Fruit fly (Drosophila melanogaster): ENCODE results near the gene CG14441.

The CG14441 gene

dm6 chrX:6739936-6740668, 40.8 kb downstream of the CG14441 start, which contains the start of gene CG3168:
Gene CG3168, minus strand, starts transcription at chrX:6739986.
- peak; percentile 64; the same call in 1 of the 2 replicates for TF ChIP-seq Adf1 (GFP tag; IDR thresholded peaks at IDR 0.05)
- no peak for TF ChIP-seq CG34376 (GFP tag; optimal IDR thresholded peaks at IDR 0.05)
- TF ChIP-seq chinmo (GFP tag; IDR thresholded peaks at IDR 0.05; ENCODE audit: partially characterized antibody): 0 out of 4 replicates have a peak, but pooled peaks have one; percentile 5
- TF ChIP-seq CG12769 (tag; optimal IDR thresholded peaks at IDR 0.05): peak; percentile 5
- no peak for TF ChIP-seq btn (GFP tag; optimal IDR thresholded peaks at IDR 0.05)
- TF ChIP-seq HLH54F (GFP tag; optimal IDR thresholded peaks at IDR 0.05): no peak
- no peak for TF ChIP-seq Nf-YA (GFP tag; IDR thresholded peaks at IDR 0.05)
- no peak for TF ChIP-seq CG10431 (GFP tag; optimal IDR thresholded peaks at IDR 0.05)
- peak; percentile 23; the same call in 1 of the 2 replicates for TF ChIP-seq CG14441 (GFP tag; IDR thresholded peaks at IDR 0.05)
- peak; percentile 7 for TF ChIP-seq sug (tag; optimal IDR thresholded peaks at IDR 0.05)
- 0 out of 2 replicates have a peak, but pooled peaks have one; percentile 14 for TF ChIP-seq crol (GFP tag; IDR thresholded peaks at IDR 0.05)
- TF ChIP-seq Sox100B (GFP tag; optimal IDR thresholded peaks at IDR 0.05): no peak
- 0 out of 2 replicates have a peak, but pooled peaks have one; percentile 16 for TF ChIP-seq vvl (GFP tag; IDR thresholded peaks at IDR 0.05)

dm6 chrX:6741184-6741586, 41.9 kb downstream of the CG14441 start:
- TF ChIP-seq Blimp-1 (GFP tag; optimal IDR thresholded peaks at IDR 0.05): peak; percentile 10
- TF ChIP-seq CG6254 (GFP tag; optimal IDR thresholded peaks at IDR 0.05): no peak
- no peak for TF ChIP-seq Lim3 (GFP tag; IDR thresholded peaks at IDR 0.05)
- no peak for TF ChIP-seq Hand (GFP tag; optimal IDR thresholded peaks at IDR 0.05)
- no peak; the same call in 1 of the 2 replicates for TF ChIP-seq Ravus (GFP tag; IDR thresholded peaks at IDR 0.05)
- peak; percentile 10 for TF ChIP-seq CG10979 (tag; optimal IDR thresholded peaks at IDR 0.05)
- TF ChIP-seq sisA (GFP tag; IDR thresholded peaks at IDR 0.05): peak; percentile 35; the same call in 1 of the 2 replicates
- no peak for TF ChIP-seq Vsx1 (GFP tag; optimal IDR thresholded peaks at IDR 0.05)
- peak; percentile 8 for TF ChIP-seq D19B (GFP tag; optimal IDR thresholded peaks at IDR 0.05)
- TF ChIP-seq CG13296 (GFP tag; optimal IDR thresholded peaks at IDR 0.05): no peak
- no peak for TF ChIP-seq CG4617 (GFP tag; optimal IDR thresholded peaks at IDR 0.05; ENCODE audit: borderline replicate concordance)
- TF ChIP-seq CG7963 (GFP tag; IDR thresholded peaks at IDR 0.05; ENCODE audit: partially characterized antibody): peak; percentile 67; the same call in 2 of the 3 replicates
- TF ChIP-seq CG31224 (GFP tag; IDR thresholded peaks at IDR 0.05): no peak
- peak; percentile 45 for TF ChIP-seq CG15269 (tag; optimal IDR thresholded peaks at IDR 0.05)
- peak; percentile 28 for TF ChIP-seq az2 (GFP tag; optimal IDR thresholded peaks at IDR 0.05)
- no peak for TF ChIP-seq cad (GFP tag; optimal IDR thresholded peaks at IDR 0.05)
- peak; percentile 67 for TF ChIP-seq CG14710 (tag; optimal IDR thresholded peaks at IDR 0.05)
- TF ChIP-seq mld (GFP tag; IDR thresholded peaks at IDR 0.05; ENCODE audit: partially characterized antibody): peak; percentile 71; the same call in 1 of the 3 replicates
- peak; percentile 94 for TF ChIP-seq Myb (GFP tag; optimal IDR thresholded peaks at IDR 0.05)
- TF ChIP-seq PHDP (tag; optimal IDR thresholded peaks at IDR 0.05): peak; percentile 49
- TF ChIP-seq lov (optimal IDR thresholded peaks at IDR 0.05): no peak
- 0 out of 3 replicates have a peak, but pooled peaks have one; percentile 48 for TF ChIP-seq lov (GFP tag; IDR thresholded peaks at IDR 0.05)
- TF ChIP-seq bigmax (GFP tag; optimal IDR thresholded peaks at IDR 0.05): peak; percentile 66
- no peak for TF ChIP-seq ham (GFP tag; IDR thresholded peaks at IDR 0.05)
- no peak for TF ChIP-seq sim (GFP tag; IDR thresholded peaks at IDR 0.05)
- no peak for TF ChIP-seq Sox100B (GFP tag; optimal IDR thresholded peaks at IDR 0.05)
- no peak for TF ChIP-seq fru (optimal IDR thresholded peaks at IDR 0.05)
- no peak for TF ChIP-seq Doc2 (GFP tag; IDR thresholded peaks at IDR 0.05)
- peak; percentile 56 for TF ChIP-seq Xrp1 (GFP tag; IDR thresholded peaks at IDR 0.05)
- TF ChIP-seq CG8359 (GFP tag; optimal IDR thresholded peaks at IDR 0.05; ENCODE audit: borderline replicate concordance): no peak
- no peak for TF ChIP-seq yki (optimal IDR thresholded peaks at IDR 0.05)
- no peak for TF ChIP-seq croc (GFP tag; conservative IDR thresholded peaks at IDR 0.05)
- peak; percentile 54; the same call in 1 of the 3 replicates for TF ChIP-seq CG2199 (GFP tag; IDR thresholded peaks at IDR 0.05)
- TF ChIP-seq aop (GFP tag; IDR thresholded peaks at IDR 0.05): no peak
- no peak for TF ChIP-seq CG4404 (GFP tag; IDR thresholded peaks at IDR 0.05)
- TF ChIP-seq CG34376 (GFP tag; optimal IDR thresholded peaks at IDR 0.05): no peak
- TF ChIP-seq grn (GFP tag; optimal IDR thresholded peaks at IDR 0.05): no peak
- peak; percentile 50 for TF ChIP-seq NfI (GFP tag; optimal IDR thresholded peaks at IDR 0.05)

All from whole organism, embryonic.